Worm (Caenorhabditis elegans) whole organism, L3 larva: Measurements from ENCODE around the gene cyc-2.1.

ENCODE experiments used
- egl-27 ChIP-seq: sonication (generic microtip); optimal IDR thresholded peaks from 4 replicates; lab custom pipeline; 2017; ENCODE audit warnings: missing biosample characterization, missing genetic modification reagents, missing genetic modification characterization
- nfya-1 ChIP-seq: sonication (generic microtip); optimal IDR thresholded peaks from 2 replicates; lab custom pipeline; 2017; ENCODE audit warnings: missing genetic modification characterization, mild to moderate bottlenecking, missing compliant biosample characterization, antibody characterized with exemption, moderate library complexity; ENCODE audit not compliant: insufficient read depth

DNA sequence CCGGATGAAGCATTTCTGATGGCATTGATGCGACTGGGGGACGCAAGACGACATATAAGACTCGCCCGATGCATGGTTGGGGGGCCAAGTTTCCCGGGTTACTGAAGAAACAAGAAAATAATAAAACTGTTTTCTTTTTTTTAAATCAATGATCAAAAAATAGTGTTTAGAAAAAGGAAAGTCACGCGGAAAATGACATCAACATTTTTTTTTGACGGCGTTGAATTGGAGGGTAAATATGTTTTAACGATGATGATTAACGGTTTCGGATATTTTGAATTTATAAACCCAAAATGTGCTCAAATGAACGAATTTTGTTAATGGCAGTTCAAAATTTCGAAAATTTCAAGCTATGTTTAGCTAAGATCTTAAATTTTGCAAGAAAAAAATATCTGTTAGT lies 44.9 kb downstream of the cyc-2.1 start, which contains the start of gene ogdh-1:
- TF ChIP-seq nfya-1 (tag; lab: Kevin White, UChicago) (no peak), egl-27 (tag; lab: Kevin White, UChicago) (no peak)
